Fruit fly (Drosophila melanogaster): ENCODE measurements around the gene Svil.

The Svil gene

DNA sequence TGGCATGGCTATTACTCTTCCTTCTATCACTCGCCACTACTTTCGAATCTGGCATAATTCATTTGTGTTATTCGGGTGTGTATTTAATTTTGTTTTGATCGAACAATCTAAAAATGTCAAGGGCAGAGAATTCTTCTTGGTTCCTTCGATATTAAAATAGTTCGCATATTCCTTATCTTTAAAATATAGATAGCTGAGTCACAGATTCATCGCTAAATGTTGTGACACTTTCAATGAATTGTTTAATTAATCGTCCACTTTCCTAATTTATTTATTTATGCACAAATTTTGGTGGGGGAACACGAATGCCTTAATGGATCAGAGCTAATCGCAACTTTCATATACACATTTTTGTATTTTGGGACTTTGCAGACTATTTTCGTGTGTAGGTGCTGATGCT is 149.4 kb downstream of the Svil start, which contains the start of gene CG32295:
Gene CG32295 (minus strand): TSS at position 101 of the 400 bp plus-strand sequence.
- TF ChIP-seq CG32121 (GFP tag; IDR thresholded peaks at IDR 0.05) = no peak
- no peak for TF ChIP-seq EcR (GFP tag; optimal IDR thresholded peaks at IDR 0.05)
- no peak for TF ChIP-seq D1 (tag; optimal IDR thresholded peaks at IDR 0.05)
- TF ChIP-seq gl (tag; optimal IDR thresholded peaks at IDR 0.05) = no peak
- TF ChIP-seq Ets98B (GFP tag; IDR thresholded peaks at IDR 0.05) = no peak
- no peak for TF ChIP-seq CG14655 (GFP tag; optimal IDR thresholded peaks at IDR 0.05)
- TF ChIP-seq CG15710 (tag; optimal IDR thresholded peaks at IDR 0.05) = no peak
- no peak for TF ChIP-seq Snoo (tag; optimal IDR thresholded peaks at IDR 0.05)
- no peak for TF ChIP-seq rn (GFP tag; IDR thresholded peaks at IDR 0.05)

- TF ChIP-seq Pif1A (GFP tag; optimal IDR thresholded peaks at IDR 0.05) (no peak), Pif1B (GFP tag; optimal IDR thresholded peaks at IDR 0.05) (no peak), CG4496 (GFP tag; IDR thresholded peaks at IDR 0.05) (no peak), CG34367 (tag; optimal IDR thresholded peaks at IDR 0.05) (no peak), D1 (tag; optimal IDR thresholded peaks at IDR 0.05) (no peak), CG9948 (tag; optimal IDR thresholded peaks at IDR 0.05) (no peak), rn (GFP tag; IDR thresholded peaks at IDR 0.05) (no peak), CG10348 (GFP tag; IDR thresholded peaks at IDR 0.05) (no peak), CG13204 (GFP tag; optimal IDR thresholded peaks at IDR 0.05) (no peak), fd96Ca (GFP tag; IDR thresholded peaks at IDR 0.05) (no peak), CG12605 (GFP tag; IDR thresholded peaks at IDR 0.05) (no peak), EcR (GFP tag; optimal IDR thresholded peaks at IDR 0.05) (no peak)
These were observed 152.6 kb downstream of the Svil start for dm6 chr3L:2530090-2530489.

dm6 chr3L:2530635-2531034 is 153.2 kb downstream of the Svil start:
- TF ChIP-seq D1 (tag; optimal IDR thresholded peaks at IDR 0.05) = no peak
- no peak for TF ChIP-seq Ets98B (GFP tag; IDR thresholded peaks at IDR 0.05)
- TF ChIP-seq CG15710 (tag; optimal IDR thresholded peaks at IDR 0.05) = no peak
- peak; percentile 14 for TF ChIP-seq CG8301 (tag; optimal IDR thresholded peaks at IDR 0.05)
- TF ChIP-seq Pif1A (GFP tag; optimal IDR thresholded peaks at IDR 0.05) = no peak
- TF ChIP-seq EcR (GFP tag; optimal IDR thresholded peaks at IDR 0.05) = no peak
- TF ChIP-seq CG32121 (GFP tag; IDR thresholded peaks at IDR 0.05) = peak; percentile 44
- no peak for TF ChIP-seq CG4496 (GFP tag; IDR thresholded peaks at IDR 0.05)

DNA sequence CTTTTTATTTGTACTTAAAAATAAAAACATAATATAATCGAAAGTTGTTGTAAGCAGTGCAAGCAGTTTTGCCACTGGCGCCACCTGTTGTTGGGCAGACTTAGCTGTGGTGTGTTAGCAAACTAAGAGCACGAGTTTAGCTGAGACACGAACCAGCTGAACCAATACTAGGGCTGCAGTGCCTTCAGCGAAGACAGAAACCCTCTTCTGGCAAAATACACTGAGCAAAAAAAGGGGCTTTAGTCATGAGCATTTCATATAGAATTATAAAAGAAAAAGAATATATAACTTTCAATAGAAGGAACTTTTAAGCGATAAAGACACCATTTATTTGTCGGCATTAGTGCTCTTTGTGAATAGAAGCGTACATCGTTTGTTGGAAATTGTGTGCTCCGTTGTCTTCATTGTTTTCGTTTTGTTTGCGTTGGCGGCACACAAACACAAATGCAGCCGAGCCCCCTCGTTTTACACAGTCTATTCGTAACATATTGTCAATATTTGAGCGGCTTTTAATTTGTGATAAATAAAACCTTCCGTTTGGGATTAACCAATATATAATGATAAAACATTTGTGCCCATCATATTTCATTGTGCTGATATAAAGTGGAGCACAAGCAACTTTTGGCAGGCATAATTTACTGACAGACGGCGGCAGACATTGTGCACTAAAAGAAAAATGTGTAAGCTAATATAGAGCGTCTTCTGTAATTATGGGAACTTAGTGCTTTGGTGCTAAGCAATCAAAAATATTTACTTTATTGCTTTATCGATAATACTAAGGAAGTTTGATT is 154.1 kb downstream of the Svil start:
- peak; percentile 89 for TF ChIP-seq CG4496 (GFP tag; IDR thresholded peaks at IDR 0.05)
- TF ChIP-seq Pif1A (GFP tag; optimal IDR thresholded peaks at IDR 0.05) = peak; percentile 79
- TF ChIP-seq CG12605 (GFP tag; IDR thresholded peaks at IDR 0.05) = peak; percentile 74
- peak; percentile 14 for TF ChIP-seq gl (tag; optimal IDR thresholded peaks at IDR 0.05)
- TF ChIP-seq CG13204 (GFP tag; optimal IDR thresholded peaks at IDR 0.05) = no peak
- TF ChIP-seq EcR (GFP tag; optimal IDR thresholded peaks at IDR 0.05) = peak; percentile 68
- TF ChIP-seq CG10348 (GFP tag; IDR thresholded peaks at IDR 0.05) = 0 out of 2 replicates have a peak, but pooled peaks have one; percentile 12
- peak; percentile 65 for TF ChIP-seq CG17806 (tag; optimal IDR thresholded peaks at IDR 0.05)
- peak; percentile 52 for TF ChIP-seq CG32121 (GFP tag; IDR thresholded peaks at IDR 0.05)
- TF ChIP-seq CG14655 (GFP tag; optimal IDR thresholded peaks at IDR 0.05) = peak; percentile 61
- TF ChIP-seq rn (GFP tag; IDR thresholded peaks at IDR 0.05) = peak; percentile 72
- TF ChIP-seq Ets98B (GFP tag; IDR thresholded peaks at IDR 0.05) = peak; percentile 85
- peak; percentile 52 for TF ChIP-seq CG8159 (tag; optimal IDR thresholded peaks at IDR 0.05)
- peak; percentile 36 for TF ChIP-seq Pif1B (GFP tag; optimal IDR thresholded peaks at IDR 0.05)
- peak; percentile 49 for TF ChIP-seq CG34367 (tag; optimal IDR thresholded peaks at IDR 0.05)
- TF ChIP-seq CG9948 (tag; optimal IDR thresholded peaks at IDR 0.05) = peak; percentile 31
- peak; percentile 58 for TF ChIP-seq fd96Ca (GFP tag; IDR thresholded peaks at IDR 0.05)
- TF ChIP-seq CG8301 (tag; optimal IDR thresholded peaks at IDR 0.05) = peak; percentile 38
- TF ChIP-seq Snoo (tag; optimal IDR thresholded peaks at IDR 0.05) = peak; percentile 48
- TF ChIP-seq CG15710 (tag; optimal IDR thresholded peaks at IDR 0.05) = no peak
- peak; percentile 81 for TF ChIP-seq D1 (tag; optimal IDR thresholded peaks at IDR 0.05)

dm6 chr3L:2532377-2532776 is 154.9 kb downstream of the Svil start:
- peak; percentile 59; the same call in 1 of the 2 replicates for TF ChIP-seq CG32121 (GFP tag; IDR thresholded peaks at IDR 0.05)
- no peak for TF ChIP-seq CG9948 (tag; optimal IDR thresholded peaks at IDR 0.05)
- peak; percentile 30; the same call in 1 of the 2 replicates for TF ChIP-seq rn (GFP tag; IDR thresholded peaks at IDR 0.05)
- no peak for TF ChIP-seq CG34367 (tag; optimal IDR thresholded peaks at IDR 0.05)
- no peak for TF ChIP-seq D1 (tag; optimal IDR thresholded peaks at IDR 0.05)
- TF ChIP-seq CG8159 (tag; optimal IDR thresholded peaks at IDR 0.05) = no peak
- no peak for TF ChIP-seq EcR (GFP tag; optimal IDR thresholded peaks at IDR 0.05)
- TF ChIP-seq CG14655 (GFP tag; optimal IDR thresholded peaks at IDR 0.05) = peak; percentile 55
- no peak for TF ChIP-seq Snoo (tag; optimal IDR thresholded peaks at IDR 0.05)
- TF ChIP-seq CG10348 (GFP tag; IDR thresholded peaks at IDR 0.05) = no peak
- TF ChIP-seq Pif1A (GFP tag; optimal IDR thresholded peaks at IDR 0.05) = peak; percentile 34
- TF ChIP-seq CG15710 (tag; optimal IDR thresholded peaks at IDR 0.05) = no peak
- peak; percentile 68 for TF ChIP-seq Ets98B (GFP tag; IDR thresholded peaks at IDR 0.05)
- TF ChIP-seq CG17806 (tag; optimal IDR thresholded peaks at IDR 0.05) = peak; percentile 19
- peak; percentile 39 for TF ChIP-seq CG8301 (tag; optimal IDR thresholded peaks at IDR 0.05)
- TF ChIP-seq fd96Ca (GFP tag; IDR thresholded peaks at IDR 0.05) = peak; percentile 40; the same call in 1 of the 3 replicates
- no peak for TF ChIP-seq CG13204 (GFP tag; optimal IDR thresholded peaks at IDR 0.05)
- TF ChIP-seq CG4496 (GFP tag; IDR thresholded peaks at IDR 0.05) = peak; percentile 83
- no peak for TF ChIP-seq gl (tag; optimal IDR thresholded peaks at IDR 0.05)
- peak; percentile 71 for TF ChIP-seq CG12605 (GFP tag; IDR thresholded peaks at IDR 0.05)
- TF ChIP-seq Pif1B (GFP tag; optimal IDR thresholded peaks at IDR 0.05) = no peak
